Worm (Caenorhabditis elegans): ENCODE results near the gene drr-2.

drr-2 gene

DNA sequence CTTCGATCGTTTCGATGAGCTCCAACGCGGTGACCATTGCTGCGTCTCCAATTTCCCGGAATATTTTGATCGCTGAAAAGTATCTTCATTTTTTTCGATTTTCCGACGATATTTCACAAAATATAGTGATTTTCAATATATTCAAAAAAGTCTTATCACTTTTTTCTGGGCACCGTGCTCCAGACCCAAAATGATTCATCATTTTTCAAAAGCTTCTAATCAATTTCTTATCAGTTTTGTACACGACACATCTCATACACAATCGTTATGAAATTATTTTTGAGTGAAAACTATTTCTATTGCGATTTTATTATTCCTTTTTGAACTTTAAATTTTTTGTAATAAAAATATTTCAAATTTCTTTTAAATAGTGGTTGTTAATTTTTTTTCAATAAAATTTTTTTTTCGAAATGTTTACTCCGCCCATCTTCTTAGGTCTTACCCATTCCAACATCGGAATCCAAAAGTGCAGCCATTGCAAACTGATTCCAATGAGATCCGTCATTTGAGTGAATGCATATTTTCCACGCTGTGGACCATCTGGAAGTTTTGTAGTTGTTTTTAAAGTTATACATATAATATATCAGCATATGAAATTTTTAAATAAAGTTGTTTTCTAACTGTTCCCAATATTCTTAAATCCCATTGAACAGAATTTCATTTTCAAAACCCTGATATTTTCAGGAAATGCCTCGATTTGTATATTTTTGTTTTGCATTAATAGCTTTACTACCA lies 35.6 kb upstream of the drr-2 start, which contains the start of gene sid-2:
Gene sid-2 (plus strand): TSS at position 685 of the 735 bp plus-strand sequence.
- TF ChIP-seq B0310.2 (tag; optimal IDR thresholded peaks at IDR 0.05) (no peak), F13C5.2 (tag; optimal IDR thresholded peaks at IDR 0.05) (no peak), hmg-4 (GFP tag; optimal IDR thresholded peaks at IDR 0.05) (no peak), hnd-1 (tag; optimal IDR thresholded peaks at IDR 0.05) (no peak), ceh-13 (GFP tag; optimal IDR thresholded peaks at IDR 0.05) (no peak), ets-7 (tag; optimal IDR thresholded peaks at IDR 0.05) (no peak), hmbx-1 (tag; optimal IDR thresholded peaks at IDR 0.05) (no peak), scrt-1 (GFP tag; IDR thresholded peaks at IDR 0.05) (no peak), sea-1 (GFP tag; conservative IDR thresholded peaks at IDR 0.05) (no peak), ceh-36 (tag; optimal IDR thresholded peaks at IDR 0.05) (no peak), tbx-37 (GFP tag; conservative IDR thresholded peaks at IDR 0.05) (no peak), ama-1 (optimal IDR thresholded peaks at IDR 0.05) (no peak), tbx-11 (GFP tag; IDR thresholded peaks at IDR 0.05) (no peak), pes-1 (GFP tag; IDR thresholded peaks at IDR 0.05) (no peak), flt-1 (GFP tag; IDR thresholded peaks at IDR 0.05) (no peak), tra-4 (tag; optimal IDR thresholded peaks at IDR 0.05) (no peak), aly-1 (tag; optimal IDR thresholded peaks at IDR 0.05) (no peak)

DNA sequence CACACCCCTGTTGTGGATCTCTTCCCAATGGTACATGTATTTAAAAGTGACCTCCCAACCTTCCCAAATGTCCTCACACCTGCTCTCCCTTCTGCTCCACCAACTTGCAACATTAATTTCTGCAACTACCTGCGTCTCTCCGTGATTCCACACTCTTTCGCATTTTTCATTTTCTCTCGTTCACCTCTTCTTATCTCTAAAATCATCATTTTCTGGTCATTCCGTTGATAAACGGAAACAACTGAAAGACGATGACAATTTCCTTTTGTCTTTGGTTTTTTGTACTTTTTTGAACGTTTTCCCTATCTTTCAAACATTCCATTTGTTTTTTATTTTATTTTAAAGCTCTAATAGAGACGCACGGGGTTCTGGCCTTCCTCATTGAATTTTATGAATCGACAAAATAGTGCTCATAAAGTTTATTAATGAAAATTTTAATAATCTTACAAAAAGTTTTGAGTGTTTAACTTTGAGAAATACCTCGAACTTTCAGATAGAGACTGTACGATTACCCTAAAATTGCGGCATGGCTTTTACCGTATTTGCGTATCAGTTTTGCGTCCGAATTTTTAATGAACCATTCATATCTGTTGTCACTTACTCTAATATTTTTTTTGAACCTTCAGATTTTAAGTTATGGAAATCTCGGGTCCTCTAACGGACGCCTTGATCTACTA lies 29.4 kb upstream of the drr-2 start, which contains the start of gene aqp-11:
Gene aqp-11 (plus strand): TSS at position 627 of the 677 bp plus-strand sequence.
- no peak for TF ChIP-seq ama-1 (optimal IDR thresholded peaks at IDR 0.05)
- no peak for TF ChIP-seq hmbx-1 (tag; optimal IDR thresholded peaks at IDR 0.05)
- TF ChIP-seq ceh-36 (tag; optimal IDR thresholded peaks at IDR 0.05): no peak
- TF ChIP-seq F13C5.2 (tag; optimal IDR thresholded peaks at IDR 0.05): no peak
- no peak for TF ChIP-seq ets-7 (tag; optimal IDR thresholded peaks at IDR 0.05)
- TF ChIP-seq pes-1 (GFP tag; IDR thresholded peaks at IDR 0.05): no peak

DNA sequence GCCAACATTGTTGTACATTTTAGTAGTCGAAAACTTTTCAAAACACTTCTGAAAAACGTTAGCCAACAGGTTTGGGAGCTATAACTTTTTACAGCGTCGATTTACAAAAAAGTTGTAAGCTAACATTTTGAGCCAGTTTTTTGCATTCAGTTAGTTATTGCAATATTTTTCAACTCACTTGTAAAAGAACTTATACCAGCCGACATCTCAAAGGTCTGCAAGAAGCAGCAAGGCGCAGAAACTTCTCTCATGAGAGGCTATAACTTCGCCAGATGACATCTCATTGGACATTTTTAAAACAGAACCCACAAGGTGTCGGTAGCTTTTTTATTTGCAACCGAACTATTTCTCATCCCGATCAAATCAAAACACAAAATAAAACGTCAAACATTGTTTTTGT lies 26.1 kb upstream of the drr-2 start:
- TF ChIP-seq aly-1 (tag; optimal IDR thresholded peaks at IDR 0.05) (no peak), tra-4 (tag; optimal IDR thresholded peaks at IDR 0.05) (no peak), ceh-36 (tag; optimal IDR thresholded peaks at IDR 0.05) (no peak), hnd-1 (tag; optimal IDR thresholded peaks at IDR 0.05) (no peak), tbx-37 (GFP tag; conservative IDR thresholded peaks at IDR 0.05) (no peak), hmbx-1 (tag; optimal IDR thresholded peaks at IDR 0.05) (no peak), ceh-13 (GFP tag; optimal IDR thresholded peaks at IDR 0.05) (no peak), tbx-11 (GFP tag; IDR thresholded peaks at IDR 0.05) (no peak), sea-1 (GFP tag; conservative IDR thresholded peaks at IDR 0.05) (no peak), ama-1 (optimal IDR thresholded peaks at IDR 0.05) (no peak)

- TF ChIP-seq aly-1 (tag; optimal IDR thresholded peaks at IDR 0.05) (no peak), B0310.2 (tag; optimal IDR thresholded peaks at IDR 0.05) (no peak), tra-4 (tag; optimal IDR thresholded peaks at IDR 0.05) (no peak), ceh-13 (GFP tag; optimal IDR thresholded peaks at IDR 0.05) (no peak), ets-7 (tag; optimal IDR thresholded peaks at IDR 0.05) (no peak)
These were observed 24.4 kb upstream of the drr-2 start, which contains the start of gene flp-15 for ce11 chrIII:13667739-13668138. TSS of gene flp-15 (minus strand) at chrIII:13667839.

DNA sequence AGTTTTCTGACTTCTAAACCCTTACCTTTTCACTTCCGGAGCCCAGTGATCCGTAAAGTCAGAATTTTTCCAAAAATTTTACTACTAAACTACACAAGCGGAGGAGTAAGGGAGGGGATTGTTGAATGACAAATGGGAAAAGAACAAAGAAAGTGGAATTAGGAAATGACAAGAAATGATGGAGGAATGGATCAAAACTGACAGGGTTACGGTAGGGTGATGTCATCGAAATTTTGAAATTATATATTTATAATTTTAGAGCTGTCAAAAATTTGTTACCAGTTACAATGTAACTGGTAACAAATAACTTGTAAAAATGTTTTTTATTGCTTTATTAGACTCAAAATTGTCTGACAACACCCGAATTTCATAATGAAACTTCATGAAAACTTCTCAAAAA lies 23.0 kb upstream of the drr-2 start:
- no peak for TF ChIP-seq flt-1 (GFP tag; IDR thresholded peaks at IDR 0.05)
- no peak for TF ChIP-seq hnd-1 (tag; optimal IDR thresholded peaks at IDR 0.05)
- TF ChIP-seq ceh-13 (GFP tag; optimal IDR thresholded peaks at IDR 0.05): no peak
- no peak for TF ChIP-seq tra-4 (tag; optimal IDR thresholded peaks at IDR 0.05)
- TF ChIP-seq ets-7 (tag; optimal IDR thresholded peaks at IDR 0.05): no peak
- TF ChIP-seq ama-1 (optimal IDR thresholded peaks at IDR 0.05): no peak
- TF ChIP-seq scrt-1 (GFP tag; IDR thresholded peaks at IDR 0.05): no peak
- TF ChIP-seq tbx-37 (GFP tag; conservative IDR thresholded peaks at IDR 0.05): no peak
- no peak for TF ChIP-seq aly-1 (tag; optimal IDR thresholded peaks at IDR 0.05)
- no peak for TF ChIP-seq pes-1 (GFP tag; IDR thresholded peaks at IDR 0.05)
- TF ChIP-seq hmg-4 (GFP tag; optimal IDR thresholded peaks at IDR 0.05): no peak
- no peak for TF ChIP-seq F13C5.2 (tag; optimal IDR thresholded peaks at IDR 0.05)
- TF ChIP-seq ceh-36 (tag; optimal IDR thresholded peaks at IDR 0.05): no peak
- TF ChIP-seq B0310.2 (tag; optimal IDR thresholded peaks at IDR 0.05): no peak
- TF ChIP-seq tbx-11 (GFP tag; IDR thresholded peaks at IDR 0.05): no peak
- no peak for TF ChIP-seq hmbx-1 (tag; optimal IDR thresholded peaks at IDR 0.05)

DNA sequence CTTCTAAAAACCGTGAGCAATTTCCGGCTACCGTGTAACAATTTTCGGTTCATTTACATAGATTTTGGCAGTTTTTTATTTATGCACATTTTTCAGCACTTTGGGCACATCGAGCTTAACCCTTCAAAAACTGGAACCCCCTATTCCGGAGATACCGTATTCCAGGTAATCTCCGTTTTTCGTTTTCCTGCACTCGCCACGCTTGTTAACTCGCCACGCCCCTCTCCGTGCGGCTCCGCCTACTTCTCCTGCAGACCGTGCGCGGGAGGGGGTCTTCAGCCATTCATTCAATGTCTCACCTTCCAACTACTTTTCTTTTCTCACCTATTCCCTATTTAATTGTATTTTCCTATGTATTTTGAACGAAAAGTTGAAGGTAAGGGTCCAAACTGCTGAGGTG lies 16.8 kb upstream of the drr-2 start:
- TF ChIP-seq tra-4 (tag; optimal IDR thresholded peaks at IDR 0.05) (no peak), scrt-1 (GFP tag; IDR thresholded peaks at IDR 0.05) (no peak), hmg-4 (GFP tag; optimal IDR thresholded peaks at IDR 0.05) (no peak), ets-7 (tag; optimal IDR thresholded peaks at IDR 0.05) (no peak), aly-1 (tag; optimal IDR thresholded peaks at IDR 0.05) (no peak), F13C5.2 (tag; optimal IDR thresholded peaks at IDR 0.05) (no peak), tbx-11 (GFP tag; IDR thresholded peaks at IDR 0.05) (no peak), sea-1 (GFP tag; conservative IDR thresholded peaks at IDR 0.05) (no peak), hmbx-1 (tag; optimal IDR thresholded peaks at IDR 0.05) (no peak), ceh-36 (tag; optimal IDR thresholded peaks at IDR 0.05) (no peak), B0310.2 (tag; optimal IDR thresholded peaks at IDR 0.05) (no peak)

- TF ChIP-seq ama-1 (optimal IDR thresholded peaks at IDR 0.05): no peak
These were observed 15.7 kb upstream of the drr-2 start for ce11 chrIII:13659028-13659427.

- no peak for TF ChIP-seq ets-7 (tag; optimal IDR thresholded peaks at IDR 0.05)
- TF ChIP-seq hmg-4 (GFP tag; optimal IDR thresholded peaks at IDR 0.05): no peak
- no peak for TF ChIP-seq tra-4 (tag; optimal IDR thresholded peaks at IDR 0.05)
- TF ChIP-seq flt-1 (GFP tag; IDR thresholded peaks at IDR 0.05): no peak
- TF ChIP-seq hnd-1 (tag; optimal IDR thresholded peaks at IDR 0.05): no peak
- no peak for TF ChIP-seq ama-1 (optimal IDR thresholded peaks at IDR 0.05)
- TF ChIP-seq tbx-11 (GFP tag; IDR thresholded peaks at IDR 0.05): no peak
- no peak for TF ChIP-seq pes-1 (GFP tag; IDR thresholded peaks at IDR 0.05)
- no peak for TF ChIP-seq tbx-37 (GFP tag; conservative IDR thresholded peaks at IDR 0.05)
- TF ChIP-seq ceh-36 (tag; optimal IDR thresholded peaks at IDR 0.05): no peak
These were observed 14.6 kb upstream of the drr-2 start for ce11 chrIII:13657975-13658374.
